Worm (Caenorhabditis elegans) whole organism, L1 larva: ENCODE results near the gene F53A2.3.

Experiments
- elt-3 ChIP-seq, 6 experiments: fragments of 150-350 bp in 1 of 6; sonication (generic microtip); optimal IDR thresholded peaks; 2 replicates each; lab custom pipeline; 2017 to 2018; ENCODE audit warnings: missing biosample characterization in 6 of 6, missing genetic modification characterization in 6 of 6, inconsistent platforms in 1 of 6
- isw-1 ChIP-seq: fragments of 200-800 bp; sonication (Bioruptor generic); IDR thresholded peaks from 2 replicates; pipeline ENCODE4 v1.3.6; 2022; ENCODE audit warnings: missing genetic modification characterization, missing compliant biosample characterization

ce11 chrIII:13314636-13315035 lies 24.9 kb downstream of the F53A2.3 start:
- TF ChIP-seq elt-3 (tag; optimal IDR thresholded peaks at IDR 0.05; lab: Kevin White, UChicago) = no peak
- no peak for TF ChIP-seq isw-1
